Worm (Caenorhabditis elegans): ENCODE data around the gene T24A6.1.

DNA sequence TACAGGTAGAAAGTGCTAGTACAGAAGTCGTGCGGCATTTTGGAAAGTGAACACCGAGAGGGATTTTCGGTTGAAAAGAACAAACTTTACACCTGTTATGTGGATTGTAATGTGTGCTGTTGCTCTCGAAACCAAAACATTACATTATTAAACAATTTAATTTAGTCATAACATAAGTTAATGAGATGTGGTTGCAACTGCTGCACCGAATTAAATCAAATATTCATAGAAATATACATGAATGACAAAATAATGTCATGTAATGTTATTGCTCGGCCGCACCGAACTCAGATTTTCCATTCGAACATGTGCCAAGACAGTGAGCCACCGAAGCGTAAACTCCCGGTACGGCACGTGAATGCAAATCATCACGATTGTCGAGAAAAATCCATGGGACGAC is 36.1 kb downstream of the T24A6.1 start, which contains the start of gene srh-213:
- no peak for TF ChIP-seq nhr-237 (tag; optimal IDR thresholded peaks at IDR 0.05)
- TF ChIP-seq nhr-12 (tag; optimal IDR thresholded peaks at IDR 0.05) = no peak
- TF ChIP-seq egl-27 (tag; optimal IDR thresholded peaks at IDR 0.05) = no peak
- no peak for TF ChIP-seq aly-2 (tag; optimal IDR thresholded peaks at IDR 0.05)

All from whole organism, L3 larva.